Worm (Caenorhabditis elegans) whole organism, L1 larva: ENCODE data around the gene clec-78.

Experiments used
- C04F5.9 ChIP-seq: sonication (generic microtip); optimal IDR thresholded peaks from 2 replicates; lab custom pipeline; 2016; ENCODE audit warnings: missing genetic modification characterization, missing compliant biosample characterization
- C34B4.2 ChIP-seq: sonication (generic microtip); optimal IDR thresholded peaks from 2 replicates; lab custom pipeline; 2017; ENCODE audit warnings: mild to moderate bottlenecking, missing genetic modification characterization, missing compliant biosample characterization
- alr-1 ChIP-seq: fragments of 200-800 bp; sonication (Bioruptor generic); optimal IDR thresholded peaks from 2 replicates; lab custom pipeline; 2018; ENCODE audit warnings: borderline replicate concordance, mild to moderate bottlenecking, missing genetic modification characterization, missing compliant biosample characterization
- aly-2 ChIP-seq: fragments of 150-350 bp; optimal IDR thresholded peaks from 2 replicates; lab custom pipeline; 2014; ENCODE audit warnings: missing biosample characterization, missing genetic modification characterization
- ceh-63 ChIP-seq: fragments of 200-800 bp; sonication (Bioruptor generic); optimal IDR thresholded peaks from 2 replicates; lab custom pipeline; 2018; ENCODE audit warnings: mild to moderate bottlenecking, missing genetic modification characterization, missing compliant biosample characterization
- ceh-82 ChIP-seq, 3 experiments: fragments of 150-350 bp in 1 of 3; sonication (generic microtip) in 2 of 3; optimal IDR thresholded peaks; 2 replicates each; lab custom pipeline; 2014 to 2017; ENCODE audit warnings: missing biosample characterization in 3 of 3, missing genetic modification characterization in 3 of 3
- ceh-88 ChIP-seq: fragments of 200-800 bp; sonication (Bioruptor generic); IDR thresholded peaks from 2 replicates; pipeline ENCODE4 v1.3.6; 2022; ENCODE audit warnings: missing genetic modification characterization, missing compliant biosample characterization
- ceh-90 ChIP-seq: sonication (generic microtip); optimal IDR thresholded peaks from 2 replicates; lab custom pipeline; 2016; ENCODE audit warnings: missing genetic modification characterization, missing compliant biosample characterization
- efl-1 ChIP-seq, 4 experiments: fragments of 150-350 bp; optimal IDR thresholded peaks in 3 of 4; peaks in 1 of 4; 1 replicate in 1 of 4; 2 replicates in 3 of 4; lab custom pipeline; 2014; ENCODE audit warnings: missing biosample characterization in 2 of 4, missing genetic modification characterization in 2 of 4, missing genetic modification reagents in 2 of 4
- efl-3 ChIP-seq: fragments of 200-800 bp; sonication (Bioruptor generic); optimal IDR thresholded peaks from 2 replicates; lab custom pipeline; 2018; ENCODE audit warnings: mild to moderate bottlenecking, missing genetic modification characterization, missing compliant biosample characterization
- egl-13 ChIP-seq: sonication (generic microtip); optimal IDR thresholded peaks from 2 replicates; lab custom pipeline; 2016; ENCODE audit warnings: missing genotype, missing genetic modification reagents, missing genetic modification characterization, missing compliant biosample characterization
- egl-27 ChIP-seq, 2 experiments: fragments of 150-350 bp in 1 of 2; sonication (generic microtip); optimal IDR thresholded peaks; 3 replicates each; lab custom pipeline; 2017 to 2018; ENCODE audit warnings: missing biosample characterization in 2 of 2, missing genetic modification characterization in 2 of 2, missing genetic modification reagents in 2 of 2
- elt-2 ChIP-seq: sonication (generic microtip); optimal IDR thresholded peaks from 2 replicates; lab custom pipeline; 2016; ENCODE audit warnings: missing genetic modification characterization, mild to moderate bottlenecking, inconsistent platforms, missing compliant biosample characterization, missing genetic modification reagents
- ets-5 ChIP-seq: fragments of 200-800 bp; sonication (Bioruptor generic); IDR thresholded peaks from 2 replicates; pipeline ENCODE4 v1.3.6; 2022; ENCODE audit warnings: missing genetic modification characterization, missing compliant biosample characterization
- fkh-8 ChIP-seq: sonication (generic microtip); optimal IDR thresholded peaks from 2 replicates; lab custom pipeline; 2016; ENCODE audit warnings: mild to moderate bottlenecking, missing genetic modification characterization, missing compliant biosample characterization
- hlh-4 ChIP-seq: sonication (generic microtip); optimal IDR thresholded peaks from 2 replicates; lab custom pipeline; 2016; ENCODE audit warnings: mild to moderate bottlenecking, missing genetic modification characterization, missing compliant biosample characterization
- irx-1 ChIP-seq: sonication (generic microtip); optimal IDR thresholded peaks from 2 replicates; lab custom pipeline; 2016; ENCODE audit warnings: missing genetic modification characterization, missing compliant biosample characterization
- isw-1 ChIP-seq: fragments of 200-800 bp; sonication (Bioruptor generic); IDR thresholded peaks from 2 replicates; pipeline ENCODE4 v1.3.6; 2022; ENCODE audit warnings: missing genetic modification characterization, missing compliant biosample characterization
- jun-1 ChIP-seq: fragments of 150-350 bp; optimal IDR thresholded peaks from 2 replicates; lab custom pipeline; 2014; ENCODE audit warnings: missing biosample characterization, missing genetic modification reagents, missing genetic modification characterization
- lin-35 ChIP-seq, 2 experiments: fragments of 150-350 bp; optimal IDR thresholded peaks; 2 replicates each; lab custom pipeline; 2014; ENCODE audit warnings: missing biosample characterization in 2 of 2, missing genetic modification characterization in 2 of 2, missing genetic modification reagents in 2 of 2
- lsy-2 ChIP-seq, 2 experiments: fragments of 150-350 bp; optimal IDR thresholded peaks; 2 replicates each; lab custom pipeline; 2014; ENCODE audit warnings: missing biosample characterization in 2 of 2, missing genetic modification characterization in 2 of 2
- mdl-1 ChIP-seq, 2 experiments: fragments of 150-350 bp; optimal IDR thresholded peaks; 2 replicates each; lab custom pipeline; 2014 to 2017; ENCODE audit warnings: missing biosample characterization in 2 of 2, missing genetic modification characterization in 2 of 2, inconsistent platforms in 1 of 2
- mef-2 ChIP-seq: fragments of 150-350 bp; optimal IDR thresholded peaks from 2 replicates; lab custom pipeline; 2014; ENCODE audit warnings: missing biosample characterization, missing genetic modification characterization
- nhr-11 ChIP-seq: fragments of 150-350 bp; optimal IDR thresholded peaks from 2 replicates; lab custom pipeline; 2014; ENCODE audit warnings: missing biosample characterization, missing genetic modification characterization
- nhr-237 ChIP-seq: fragments of 150-350 bp; optimal IDR thresholded peaks from 2 replicates; lab custom pipeline; 2014; ENCODE audit warnings: missing biosample characterization, missing genetic modification characterization
- nhr-77 ChIP-seq: fragments of 150-350 bp; optimal IDR thresholded peaks from 2 replicates; lab custom pipeline; 2014; ENCODE audit warnings: missing biosample characterization, missing genetic modification characterization
- nhr-90 ChIP-seq: sonication (generic microtip); optimal IDR thresholded peaks from 2 replicates; lab custom pipeline; 2016; ENCODE audit warnings: mild to moderate bottlenecking, missing genetic modification characterization, missing compliant biosample characterization; ENCODE audit not compliant: poor library complexity
- pag-3 ChIP-seq: sonication (generic microtip); optimal IDR thresholded peaks from 2 replicates; lab custom pipeline; 2017; ENCODE audit warnings: missing genetic modification characterization, mild to moderate bottlenecking, missing compliant biosample characterization, antibody characterized with exemption, borderline replicate concordance; ENCODE audit not compliant: insufficient read depth
- rnt-1 ChIP-seq: sonication (generic microtip); optimal IDR thresholded peaks from 2 replicates; lab custom pipeline; 2016; ENCODE audit warnings: mild to moderate bottlenecking, missing genetic modification characterization, moderate library complexity, missing compliant biosample characterization
- snu-23 ChIP-seq: sonication (generic microtip); optimal IDR thresholded peaks from 2 replicates; lab custom pipeline; 2016; ENCODE audit warnings: missing genetic modification characterization, missing compliant biosample characterization
- sptf-1 ChIP-seq: fragments of 150-350 bp; optimal IDR thresholded peaks from 2 replicates; lab custom pipeline; 2014; ENCODE audit warnings: missing biosample characterization, missing genetic modification characterization
- swsn-7 ChIP-seq: sonication (generic microtip); optimal IDR thresholded peaks from 2 replicates; lab custom pipeline; 2016; ENCODE audit warnings: missing genetic modification characterization, missing compliant biosample characterization
- tbx-2 ChIP-seq: sonication (generic microtip); optimal IDR thresholded peaks from 2 replicates; lab custom pipeline; 2016; ENCODE audit warnings: missing genetic modification characterization, missing compliant biosample characterization
- unc-130 ChIP-seq: fragments of 150-350 bp; optimal IDR thresholded peaks from 2 replicates; lab custom pipeline; 2017; ENCODE audit warnings: missing biosample characterization, missing genetic modification characterization, inconsistent platforms
- unc-98 ChIP-seq: fragments of 200-800 bp; sonication (Bioruptor generic); IDR thresholded peaks from 2 replicates; pipeline ENCODE4 v1.3.6; 2022; ENCODE audit warnings: missing genetic modification characterization, missing compliant biosample characterization
- vab-15 ChIP-seq: sonication (generic microtip); optimal IDR thresholded peaks from 2 replicates; lab custom pipeline; 2017; ENCODE audit warnings: missing genotype, mild to moderate bottlenecking, missing genetic modification characterization, missing compliant biosample characterization
- zag-1 ChIP-seq: fragments of 150-350 bp; optimal IDR thresholded peaks from 2 replicates; lab custom pipeline; 2014; ENCODE audit warnings: missing biosample characterization, missing genetic modification characterization

The clec-78 gene

DNA sequence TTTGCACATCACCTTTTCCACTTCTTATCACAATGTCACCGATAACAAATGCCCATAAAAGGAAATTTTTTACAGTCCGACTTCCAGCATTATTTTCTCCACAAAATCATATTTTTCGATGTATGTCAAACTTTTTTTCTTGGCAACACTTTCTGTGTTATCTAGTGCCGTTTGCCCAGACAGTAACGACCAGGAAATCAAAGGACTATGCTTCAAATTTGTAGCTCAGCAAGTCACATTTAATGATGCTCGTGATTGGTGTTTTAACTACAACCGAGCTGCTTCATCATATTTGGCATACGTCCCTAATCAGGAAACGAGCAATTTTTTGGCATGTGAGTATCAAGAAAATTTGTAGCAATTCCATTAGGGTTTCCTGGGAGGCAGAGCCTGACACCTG is 25.4 kb upstream of the clec-78 start:
- TF ChIP-seq efl-1 (optimal IDR thresholded peaks at IDR 0.05; lab: Kevin White, UChicago) (no peak), efl-1 (GFP tag; optimal IDR thresholded peaks at IDR 0.05 in 1 of 2; lab: Kevin White, UChicago) (peak in 1 of 2 experiments; percentile 71), vab-15 (tag; lab: Kevin White, UChicago) (no peak), egl-27 (tag; optimal IDR thresholded peaks at IDR 0.05; lab: Kevin White, UChicago) (no peak), elt-2 (tag; lab: Kevin White, UChicago) (peak; percentile 79), unc-130 (tag; lab: Kevin White, UChicago) (no peak), nhr-11 (tag; lab: Kevin White, UChicago) (no peak), lin-35 (GFP tag; optimal IDR thresholded peaks at IDR 0.05; lab: Kevin White, UChicago) (peak in 1 of 2 experiments; percentile 11), jun-1 (tag; lab: Kevin White, UChicago) (no peak)

DNA sequence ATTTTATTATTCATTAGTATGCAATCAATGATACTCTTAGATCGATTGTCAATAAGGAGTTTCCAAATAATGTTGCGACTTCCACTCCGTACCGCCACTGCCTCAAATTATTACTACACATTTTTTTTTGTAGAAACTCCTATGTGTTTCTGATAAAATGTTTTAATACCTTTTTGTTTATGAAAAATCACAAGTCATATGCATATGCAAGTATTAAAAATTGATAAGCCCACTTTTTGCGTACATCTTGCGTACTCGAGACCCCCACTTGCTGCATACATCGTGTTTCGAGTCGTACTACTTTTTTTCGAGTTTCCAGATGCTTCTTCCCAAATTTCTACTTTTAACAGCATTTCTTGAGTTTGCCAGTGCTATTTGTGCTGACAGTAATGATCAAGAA is 23.9 kb upstream of the clec-78 start, which contains the start of gene clec-76:
clec-76 (plus strand) TSS at position 234 of the 400 bp plus-strand sequence.
- TF ChIP-seq zag-1 (tag; lab: Kevin White, UChicago) (no peak), elt-2 (tag; lab: Kevin White, UChicago) (peak; percentile 82), lsy-2 (tag; optimal IDR thresholded peaks at IDR 0.05; lab: Kevin White, UChicago) (no peak), pag-3 (tag; lab: Kevin White, UChicago) (no peak), lin-35 (GFP tag; optimal IDR thresholded peaks at IDR 0.05; lab: Kevin White, UChicago) (peak in 1 of 2 experiments; percentile 2), ceh-82 (tag; optimal IDR thresholded peaks at IDR 0.05; lab: Kevin White, UChicago) (no peak), nhr-237 (tag; lab: Kevin White, UChicago) (no peak), tbx-2 (tag; lab: Kevin White, UChicago) (no peak)

DNA sequence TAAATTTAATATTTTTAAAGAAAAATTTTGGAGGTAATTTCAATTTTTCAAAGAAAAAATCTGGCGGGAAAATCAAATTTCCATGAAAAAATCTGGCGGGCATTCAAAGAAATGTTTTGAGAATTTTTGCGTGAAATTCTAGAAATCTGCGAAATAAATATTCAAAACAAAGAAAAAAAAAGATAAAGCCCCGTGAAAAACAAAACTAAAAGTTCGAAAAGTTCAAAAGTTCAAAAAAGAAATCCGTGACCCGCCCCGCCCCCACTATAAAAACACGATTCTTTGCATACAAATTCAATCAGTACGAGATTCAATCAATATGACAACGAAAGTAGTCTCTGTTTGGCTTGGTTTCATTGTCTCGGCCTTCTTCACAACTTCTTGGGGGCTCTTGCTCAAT is 15.9 kb upstream of the clec-78 start, which contains the start of gene clec-79:
clec-79 (plus strand) TSS at position 301 of the 400 bp plus-strand sequence.
- TF ChIP-seq irx-1 (tag; lab: Kevin White, UChicago): no peak
- no peak for TF ChIP-seq pag-3 (tag; lab: Kevin White, UChicago)
- no peak for TF ChIP-seq mef-2
- TF ChIP-seq nhr-90 (tag; lab: Kevin White, UChicago): no peak
- no peak for TF ChIP-seq sptf-1
- TF ChIP-seq ceh-90: no peak
- TF ChIP-seq C34B4.2: no peak
- TF ChIP-seq ceh-82 (tag; optimal IDR thresholded peaks at IDR 0.05; lab: Kevin White, UChicago): no peak
- no peak for TF ChIP-seq rnt-1 (tag; lab: Kevin White, UChicago)
- no peak for TF ChIP-seq C04F5.9 (tag; lab: Kevin White, UChicago)
- no peak for TF ChIP-seq hlh-4 (tag; lab: Kevin White, UChicago)
- TF ChIP-seq ceh-63 (GFP tag; lab: Kevin White, UChicago): no peak
- TF ChIP-seq efl-3: no peak
- no peak for TF ChIP-seq alr-1 (tag; lab: Kevin White, UChicago)
- TF ChIP-seq ets-5 (GFP tag; lab: Robert Waterston, UW): no peak

DNA sequence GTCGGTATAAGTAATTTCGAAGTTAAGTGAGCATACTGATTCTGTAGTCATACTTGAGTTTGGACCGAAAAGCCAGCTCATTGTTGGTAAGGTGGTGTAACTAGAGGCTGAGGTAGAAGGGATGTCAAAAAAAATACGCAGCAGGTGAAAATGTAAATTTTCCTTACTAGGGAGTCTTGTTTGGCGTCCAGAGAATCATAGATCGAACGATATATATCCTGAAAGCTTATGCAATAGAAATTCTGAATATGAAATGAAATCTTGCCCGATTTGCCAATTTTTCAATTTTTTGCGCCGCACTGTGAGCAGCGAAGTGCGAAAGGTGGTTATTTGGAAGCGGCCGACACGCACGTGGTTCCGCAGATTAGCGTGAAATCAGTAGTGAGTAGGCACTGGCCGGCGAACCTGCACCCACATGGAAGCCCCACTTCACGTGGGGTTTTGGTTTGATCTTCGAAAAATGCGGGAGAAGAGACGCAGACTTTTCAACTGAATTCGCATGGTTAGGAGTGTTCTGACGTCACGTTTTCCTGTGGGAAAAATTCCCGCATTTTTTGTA is 10.9 kb upstream of the clec-78 start, which contains the start of gene srh-220:
srh-220 (minus strand) TSS at position 51 of the 559 bp plus-strand sequence.
- TF ChIP-seq aly-2 (tag; lab: Kevin White, UChicago): no peak
- TF ChIP-seq egl-13 (tag; lab: Kevin White, UChicago): no peak
- TF ChIP-seq mdl-1 (tag; optimal IDR thresholded peaks at IDR 0.05; lab: Kevin White, UChicago): no peak
- no peak for TF ChIP-seq sptf-1
- no peak for TF ChIP-seq pag-3 (tag; lab: Kevin White, UChicago)
- TF ChIP-seq ceh-88 (GFP tag; lab: Robert Waterston, UW): no peak
- TF ChIP-seq swsn-7 (tag; lab: Kevin White, UChicago): no peak
- TF ChIP-seq nhr-77: no peak
- TF ChIP-seq ceh-82 (tag; optimal IDR thresholded peaks at IDR 0.05; lab: Kevin White, UChicago): no peak
- TF ChIP-seq unc-130 (tag; lab: Kevin White, UChicago): no peak
- no peak for TF ChIP-seq snu-23 (GFP tag; lab: Kevin White, UChicago)
- TF ChIP-seq alr-1 (tag; lab: Kevin White, UChicago): no peak
- no peak for TF ChIP-seq ceh-90
- no peak for TF ChIP-seq isw-1 (GFP tag; lab: Robert Waterston, UW)
- TF ChIP-seq fkh-8 (tag; lab: Kevin White, UChicago): no peak
- no peak for TF ChIP-seq unc-98 (GFP tag; lab: Robert Waterston, UW)
- no peak for TF ChIP-seq C04F5.9 (tag; lab: Kevin White, UChicago)
